Worm (Caenorhabditis elegans): ENCODE data around the gene F46B6.10.

Gene F46B6.10

ce11 chrV:9782969-9783368, 18.9 kb downstream of the F46B6.10 start, which contains the start of gene F46B6.5:
TSS of gene F46B6.5 (minus strand) at chrV:9783069.
- TF ChIP-seq mxl-3 (GFP tag; optimal IDR thresholded peaks at IDR 0.05) (no peak), dve-1 (tag; optimal IDR thresholded peaks at IDR 0.05; ENCODE audit: insufficient read depth) (no peak), T20F7.1 (GFP tag; optimal IDR thresholded peaks at IDR 0.05) (no peak)

- TF ChIP-seq unc-62 (GFP tag; optimal IDR thresholded peaks at IDR 0.05 in 1 of 2) (peak in 1 of 2 experiments; percentile 91), unc-62 (tag; optimal IDR thresholded peaks at IDR 0.05) (no peak), dmd-8 (GFP tag; IDR thresholded peaks at IDR 0.05) (no peak)
Observed at ce11 chrV:9782045-9782444, 19.8 kb downstream of the F46B6.10 start.

DNA sequence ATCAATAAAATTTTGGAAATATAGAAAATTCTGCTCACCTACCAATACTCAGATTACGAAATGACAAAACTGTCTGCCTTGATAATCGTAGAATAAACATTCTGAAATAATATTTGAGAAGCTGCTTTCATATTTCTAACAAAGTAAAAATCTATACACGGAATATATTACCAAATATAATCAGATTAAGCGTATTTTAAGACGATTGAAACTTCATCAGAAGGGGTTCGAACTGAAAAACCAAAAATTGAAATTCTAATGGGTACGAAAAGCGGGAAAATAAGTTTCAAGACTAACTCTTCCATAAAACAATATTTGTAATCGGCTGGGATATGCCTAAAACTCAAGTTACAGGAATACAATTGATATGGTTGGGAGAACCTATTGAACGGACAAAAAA, 22.4 kb downstream of the F46B6.10 start, which contains the start of gene F46B6.4:
Gene F46B6.4, minus strand, starts transcription at position 101 of the 400 bp plus-strand sequence.
- TF ChIP-seq rbr-2 (tag; optimal IDR thresholded peaks at IDR 0.05) (no peak), daf-19 (GFP tag; conservative IDR thresholded peaks at IDR 0.05) (no peak), unc-39 (tag; optimal IDR thresholded peaks at IDR 0.05) (no peak), vab-7 (GFP tag; IDR thresholded peaks at IDR 0.05) (no peak), zfp-3 (GFP tag; conservative IDR thresholded peaks at IDR 0.05) (no peak), daf-8 (GFP tag; IDR thresholded peaks at IDR 0.05) (no peak), hlh-11 (tag; optimal IDR thresholded peaks at IDR 0.05) (no peak), unc-62 (GFP tag; optimal IDR thresholded peaks at IDR 0.05 in 1 of 2) (no peak), unc-62 (tag; optimal IDR thresholded peaks at IDR 0.05) (no peak), fos-1 (tag; optimal IDR thresholded peaks at IDR 0.05) (no peak), spr-1 (tag; optimal IDR thresholded peaks at IDR 0.05) (no peak), madf-5 (GFP tag; IDR thresholded peaks at IDR 0.05) (no peak), R02D3.7 (tag; optimal IDR thresholded peaks at IDR 0.05) (no peak), nhr-42 (GFP tag; IDR thresholded peaks at IDR 0.05) (no peak), nhr-48 (tag; optimal IDR thresholded peaks at IDR 0.05) (no peak), nhr-28 (tag; optimal IDR thresholded peaks at IDR 0.05) (no peak), ama-1 (optimal IDR thresholded peaks at IDR 0.05) (no peak), snpc-4 (tag; optimal IDR thresholded peaks at IDR 0.05) (no peak), ceh-82 (tag; optimal IDR thresholded peaks at IDR 0.05) (no peak), nhr-111 (GFP tag; optimal IDR thresholded peaks at IDR 0.05) (no peak)

DNA sequence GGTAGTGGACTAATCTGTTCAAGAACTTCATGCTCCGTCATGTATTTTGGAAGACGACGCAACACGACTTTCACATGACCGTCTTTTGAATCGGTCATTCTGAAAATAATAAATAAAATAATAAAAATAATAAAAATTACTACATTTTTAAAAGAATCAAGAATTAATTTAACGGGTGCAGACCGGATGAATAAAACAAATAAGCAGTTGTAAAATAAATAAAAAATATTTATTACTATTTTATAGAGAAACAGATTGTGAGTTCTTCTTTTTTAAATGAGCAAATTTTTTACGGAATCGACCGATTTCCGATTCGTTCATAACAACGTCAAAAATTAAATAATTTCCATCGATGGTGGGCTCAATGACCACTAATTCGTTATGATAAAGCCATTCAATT, 24.2 kb downstream of the F46B6.10 start, which contains the start of gene smg-4:
Gene smg-4, minus strand, starts transcription at position 101 of the 400 bp plus-strand sequence.
- TF ChIP-seq ceh-32 (tag; optimal IDR thresholded peaks at IDR 0.05; ENCODE audit: poor library complexity) (no peak), egl-43 (GFP tag; IDR thresholded peaks at IDR 0.05) (no peak), nhr-6 (tag; optimal IDR thresholded peaks at IDR 0.05) (no peak), hmg-1.1 (GFP tag; IDR thresholded peaks at IDR 0.05) (no peak), pqm-1 (tag; optimal IDR thresholded peaks at IDR 0.05) (no peak), F37D6.2 (tag; optimal IDR thresholded peaks at IDR 0.05) (no peak), hlh-11 (tag; optimal IDR thresholded peaks at IDR 0.05) (no peak), arid-1 (GFP tag; conservative IDR thresholded peaks at IDR 0.05) (no peak), Y5F2A.4 (GFP tag; optimal IDR thresholded peaks at IDR 0.05) (no peak), dmd-8 (GFP tag; IDR thresholded peaks at IDR 0.05) (no peak), dmd-6 (GFP tag; IDR thresholded peaks at IDR 0.05) (no peak), ctbp-1 (GFP tag; IDR thresholded peaks at IDR 0.05) (no peak), mdt-29 (GFP tag; IDR thresholded peaks at IDR 0.05) (no peak)

ce11 chrV:9775734-9776133, 26.1 kb downstream of the F46B6.10 start, which contains the start of gene F46B6.12:
TSS of gene F46B6.12 (minus strand) at chrV:9775834.
- TF ChIP-seq unc-62 (GFP tag; optimal IDR thresholded peaks at IDR 0.05 in 1 of 2) (peak in 1 of 2 experiments; percentile 38), unc-62 (tag; optimal IDR thresholded peaks at IDR 0.05) (no peak), php-3 (GFP tag; IDR thresholded peaks at IDR 0.05) (no peak), nhr-48 (tag; optimal IDR thresholded peaks at IDR 0.05) (no peak), ces-1 (GFP tag; optimal IDR thresholded peaks at IDR 0.05) (no peak), F10B5.3 (tag; optimal IDR thresholded peaks at IDR 0.05) (no peak), mep-1 (tag; optimal IDR thresholded peaks at IDR 0.05) (no peak)
